Worm (Caenorhabditis elegans): ENCODE data around the gene enpl-1.

enpl-1 gene

ce11 chrIV:11148788-11149366 lies 29.8 kb downstream of the enpl-1 start:
- TF ChIP-seq elt-2 (tag; optimal IDR thresholded peaks at IDR 0.05) (peak; percentile 25), ceh-28 (tag; optimal IDR thresholded peaks at IDR 0.05) (no peak), pha-4 (tag; optimal IDR thresholded peaks at IDR 0.05) (peak; percentile 11), nhr-43 (tag; optimal IDR thresholded peaks at IDR 0.05; ENCODE audit: poor library complexity, severe bottlenecking) (peak; percentile 20), nhr-25 (tag; optimal IDR thresholded peaks at IDR 0.05) (no peak), nfya-1 (tag; optimal IDR thresholded peaks at IDR 0.05; ENCODE audit: insufficient read depth) (peak; percentile 27), pqm-1 (tag; optimal IDR thresholded peaks at IDR 0.05) (peak; percentile 45), ama-1 (optimal IDR thresholded peaks at IDR 0.05) (peak; percentile 58), mml-1 (tag; optimal IDR thresholded peaks at IDR 0.05) (peak; percentile 79)

- TF ChIP-seq ZK546.5 (tag; optimal IDR thresholded peaks at IDR 0.05) = peak; percentile 99
- TF ChIP-seq lin-15B (tag; optimal IDR thresholded peaks at IDR 0.05) = peak; percentile 95
- TF ChIP-seq tbx-2 (tag; optimal IDR thresholded peaks at IDR 0.05) = peak; percentile 81
- no peak for TF ChIP-seq unc-39 (tag; optimal IDR thresholded peaks at IDR 0.05)
- peak; percentile 84 for TF ChIP-seq R02D3.7 (tag; optimal IDR thresholded peaks at IDR 0.05)
- peak; percentile 82 for TF ChIP-seq snpc-4 (tag; optimal IDR thresholded peaks at IDR 0.05)
- no peak for TF ChIP-seq nhr-67 (tag; optimal IDR thresholded peaks at IDR 0.05)
- TF ChIP-seq nhr-23 (tag; optimal IDR thresholded peaks at IDR 0.05) = peak; percentile 97
- TF ChIP-seq skn-1 (tag; optimal IDR thresholded peaks at IDR 0.05) = peak; percentile 87
- TF ChIP-seq ceh-16 (tag; optimal IDR thresholded peaks at IDR 0.05) = peak; percentile 49
- no peak for TF ChIP-seq unc-62 (GFP tag; optimal IDR thresholded peaks at IDR 0.05)
- no peak for TF ChIP-seq fkh-2 (tag; optimal IDR thresholded peaks at IDR 0.05)
- peak; percentile 32 for TF ChIP-seq egl-27 (tag; optimal IDR thresholded peaks at IDR 0.05)
- TF ChIP-seq sea-2 (GFP tag; optimal IDR thresholded peaks at IDR 0.05) = peak; percentile 1
- TF ChIP-seq nhr-43 (tag; optimal IDR thresholded peaks at IDR 0.05; ENCODE audit: poor library complexity, severe bottlenecking) = peak; percentile 82
- TF ChIP-seq ceh-82 (tag; optimal IDR thresholded peaks at IDR 0.05) = peak; percentile 43
- peak; percentile 32 for TF ChIP-seq elt-1 (tag; optimal IDR thresholded peaks at IDR 0.05)
- TF ChIP-seq elt-3 (tag; optimal IDR thresholded peaks at IDR 0.05) = peak in 1 of 3 experiments; percentile 66
- no peak for TF ChIP-seq mdl-1 (tag; optimal IDR thresholded peaks at IDR 0.05)
- TF ChIP-seq egl-5 (tag; optimal IDR thresholded peaks at IDR 0.05) = peak; percentile 84
- peak; percentile 68 for TF ChIP-seq ceh-28 (tag; optimal IDR thresholded peaks at IDR 0.05)
- no peak for TF ChIP-seq nhr-12 (tag; optimal IDR thresholded peaks at IDR 0.05)
- TF ChIP-seq pqm-1 (tag; optimal IDR thresholded peaks at IDR 0.05) = peak; percentile 90
- TF ChIP-seq ceh-9 (tag; optimal IDR thresholded peaks at IDR 0.05) = no peak
- TF ChIP-seq eor-1 (tag; optimal IDR thresholded peaks at IDR 0.05) = no peak
- no peak for TF ChIP-seq nhr-28 (tag; optimal IDR thresholded peaks at IDR 0.05)
- TF ChIP-seq nhr-25 (tag; optimal IDR thresholded peaks at IDR 0.05) = peak; percentile 92
- TF ChIP-seq ama-1 (optimal IDR thresholded peaks at IDR 0.05) = peak; percentile 67
- peak; percentile 60 for TF ChIP-seq fkh-10 (GFP tag; optimal IDR thresholded peaks at IDR 0.05)
- no peak for TF ChIP-seq aly-2 (tag; optimal IDR thresholded peaks at IDR 0.05)
- peak; percentile 98 for TF ChIP-seq nfya-1 (tag; optimal IDR thresholded peaks at IDR 0.05; ENCODE audit: insufficient read depth)
- peak; percentile 76 for TF ChIP-seq hmg-11 (tag; optimal IDR thresholded peaks at IDR 0.05)
- peak; percentile 87 for TF ChIP-seq lin-39 (tag; optimal IDR thresholded peaks at IDR 0.05)
- no peak for TF ChIP-seq nhr-237 (tag; optimal IDR thresholded peaks at IDR 0.05)
- no peak for TF ChIP-seq fos-1 (tag; optimal IDR thresholded peaks at IDR 0.05)
- TF ChIP-seq elt-2 (tag; optimal IDR thresholded peaks at IDR 0.05) = peak; percentile 87
- peak; percentile 96 for TF ChIP-seq lsy-12 (tag; optimal IDR thresholded peaks at IDR 0.05)
- TF ChIP-seq jun-1 (tag; optimal IDR thresholded peaks at IDR 0.05) = peak; percentile 88
- no peak for TF ChIP-seq ztf-11 (tag; optimal IDR thresholded peaks at IDR 0.05)
- TF ChIP-seq zag-1 (tag; optimal IDR thresholded peaks at IDR 0.05) = peak; percentile 85
- TF ChIP-seq nhr-77 (tag; optimal IDR thresholded peaks at IDR 0.05) = peak; percentile 40
- TF ChIP-seq pha-4 (tag; optimal IDR thresholded peaks at IDR 0.05) = peak; percentile 97
- TF ChIP-seq ztf-4 (tag; optimal IDR thresholded peaks at IDR 0.05) = peak; percentile 63
- TF ChIP-seq mml-1 (tag; optimal IDR thresholded peaks at IDR 0.05) = peak; percentile 64
- TF ChIP-seq nhr-76 (tag; optimal IDR thresholded peaks at IDR 0.05) = peak; percentile 50
- TF ChIP-seq nhr-11 (tag; optimal IDR thresholded peaks at IDR 0.05) = peak; percentile 75
- TF ChIP-seq daf-12 (tag; optimal IDR thresholded peaks at IDR 0.05) = no peak
Observed at ce11 chrIV:11149454-11150163, 30.5 kb downstream of the enpl-1 start, which contains the start of the genes F01G4.6 and pfd-1. Gene F01G4.6 (minus strand): TSS chrIV:11149504. Gene pfd-1 (plus strand): TSS chrIV:11150113.
